Worm (Caenorhabditis elegans): ENCODE measurements around the gene C35D10.7.

DNA sequence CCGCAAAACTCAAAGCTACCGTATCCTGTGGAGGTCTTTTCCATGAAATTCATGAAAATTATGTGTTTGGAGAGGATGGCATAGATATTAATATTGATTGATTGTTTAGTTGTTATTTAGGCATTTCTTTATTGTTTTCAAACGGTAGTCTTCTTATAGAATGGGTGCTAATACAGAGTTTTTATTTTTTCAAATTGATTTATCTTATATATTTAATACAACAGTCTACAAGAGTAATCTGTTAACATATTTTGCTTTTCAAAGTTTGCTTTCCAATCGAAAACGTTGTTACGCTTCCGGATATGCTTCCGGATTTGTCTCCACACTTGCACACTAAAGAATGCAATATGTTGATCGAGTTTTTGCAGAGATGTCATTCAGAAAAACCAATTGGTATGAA is 10.8 kb downstream of the C35D10.7 start, which contains the start of gene C35D10.17:
- TF ChIP-seq snpc-4 (tag; optimal IDR thresholded peaks at IDR 0.05): no peak
- TF ChIP-seq tbx-8 (GFP tag; optimal IDR thresholded peaks at IDR 0.05): no peak
- no peak for TF ChIP-seq unc-62 (GFP tag; optimal IDR thresholded peaks at IDR 0.05)
- no peak for TF ChIP-seq lin-13 (tag; optimal IDR thresholded peaks at IDR 0.05)
- no peak for TF ChIP-seq ztf-11 (tag; optimal IDR thresholded peaks at IDR 0.05)
- no peak for TF ChIP-seq ceh-83 (GFP tag; optimal IDR thresholded peaks at IDR 0.05)
- TF ChIP-seq blmp-1 (tag; optimal IDR thresholded peaks at IDR 0.05): no peak
- TF ChIP-seq nhr-76 (tag; optimal IDR thresholded peaks at IDR 0.05): no peak

All from whole organism, mixed stage, embryonic.